Fruit fly (Drosophila melanogaster): ENCODE data around the gene CG14985.
A peak's percentile ranks its signal among the peaks of the same experiment; 100 is the strongest.

Gene CG14985

dm6 chr3L:4018228-4018928, 15.1 kb downstream of the CG14985 start, which contains the start of gene FoxL1 (continued):
- TF ChIP-seq Opbp (GFP tag; IDR thresholded peaks at IDR 0.05; ENCODE audit: partially characterized antibody) (no peak), bsh (GFP tag; optimal IDR thresholded peaks at IDR 0.05) (peak in 1 of 2 experiments; percentile 14), CG17361 (GFP tag; IDR thresholded peaks at IDR 0.05) (peak; percentile 40; the same call in 2 of the 3 replicates), CG18262 (tag; optimal IDR thresholded peaks at IDR 0.05) (peak; percentile 56), CG18599 (GFP tag; optimal IDR thresholded peaks at IDR 0.05) (no peak), Sox100B (GFP tag; optimal IDR thresholded peaks at IDR 0.05) (peak; percentile 10), CG11504 (tag; optimal IDR thresholded peaks at IDR 0.05) (peak; percentile 33), CG17829 (tag; optimal IDR thresholded peaks at IDR 0.05) (peak; percentile 39), dm (GFP tag; optimal IDR thresholded peaks at IDR 0.05) (no peak), CG7987 (GFP tag; optimal IDR thresholded peaks at IDR 0.05) (no peak), dmrt99B (tag; optimal IDR thresholded peaks at IDR 0.05) (peak; percentile 25), CG34376 (GFP tag; optimal IDR thresholded peaks at IDR 0.05) (no peak), da (GFP tag; optimal IDR thresholded peaks at IDR 0.05) (no peak), CG8924 (tag; optimal IDR thresholded peaks at IDR 0.05) (peak; percentile 25), CG2712 (tag; optimal IDR thresholded peaks at IDR 0.05) (peak; percentile 54), grau (tag; optimal IDR thresholded peaks at IDR 0.05) (peak; percentile 37), Nf-YC (tag; optimal IDR thresholded peaks at IDR 0.05) (peak; percentile 92), CG30431 (GFP tag; optimal IDR thresholded peaks at IDR 0.05) (no peak), CG17912 (GFP tag; optimal IDR thresholded peaks at IDR 0.05) (no peak), CG13424 (tag; optimal IDR thresholded peaks at IDR 0.05) (peak; percentile 23), CG10462 (GFP tag; optimal IDR thresholded peaks at IDR 0.05) (no peak), lola (GFP tag; optimal IDR thresholded peaks at IDR 0.05) (peak in 1 of 3 experiments; percentile 21), CG12104 (GFP tag; optimal IDR thresholded peaks at IDR 0.05) (no peak), sisA (GFP tag; IDR thresholded peaks at IDR 0.05) (no peak), YL-1 (GFP tag; optimal IDR thresholded peaks at IDR 0.05) (no peak), Hr51 (GFP tag; optimal IDR thresholded peaks at IDR 0.05) (peak in 1 of 2 experiments; percentile 40), yki (optimal IDR thresholded peaks at IDR 0.05) (no peak), BtbVII (GFP tag; optimal IDR thresholded peaks at IDR 0.05) (no peak), CG4282 (GFP tag; optimal IDR thresholded peaks at IDR 0.05) (no peak), seq (GFP tag; IDR thresholded peaks at IDR 0.05) (no peak), disco-r (GFP tag; optimal IDR thresholded peaks at IDR 0.05) (no peak), CG6854 (GFP tag; optimal IDR thresholded peaks at IDR 0.05) (no peak), CG2678 (tag; optimal IDR thresholded peaks at IDR 0.05) (peak; percentile 30), CG15011 (GFP tag; optimal IDR thresholded peaks at IDR 0.05) (no peak), ab (GFP tag; optimal IDR thresholded peaks at IDR 0.05) (no peak), MBD-R2 (GFP tag; IDR thresholded peaks at IDR 0.05) (no peak), onecut (GFP tag; IDR thresholded peaks at IDR 0.05) (no peak), CG7271 (tag; optimal IDR thresholded peaks at IDR 0.05) (no peak), CG4617 (GFP tag; optimal IDR thresholded peaks at IDR 0.05; ENCODE audit: borderline replicate concordance) (no peak), gem (tag; optimal IDR thresholded peaks at IDR 0.05) (peak; percentile 33), gcm2 (GFP tag; optimal IDR thresholded peaks at IDR 0.05) (no peak), NC2α (GFP tag; optimal IDR thresholded peaks at IDR 0.05) (no peak)

All from whole organism, embryonic.